Fruit fly (Drosophila melanogaster) whole organism, pupa: ENCODE data around the gene OtopLa.
A peak's percentile ranks its signal among the peaks of the same experiment; 100 is the strongest.

Source experiments
- CG10348 ChIP-seq: fragments of 200-800 bp; sonication (Bioruptor generic); IDR thresholded peaks from 2 replicates; pipeline ENCODE4 v1.3.6; 2022; ENCODE audit warnings: missing biosample characterization, missing genetic modification characterization
- CG12605 ChIP-seq: fragments of 200-800 bp; sonication (Bioruptor generic); IDR thresholded peaks from 2 replicates; pipeline ENCODE4 v1.3.6; 2022; ENCODE audit warnings: missing biosample characterization, missing genetic modification characterization
- CG13204 ChIP-seq: fragments of 200-800 bp; sonication (Bioruptor generic); optimal IDR thresholded peaks from 2 replicates; lab custom pipeline; 2018; ENCODE audit warnings: missing biosample characterization, mild to moderate bottlenecking, missing genetic modification characterization, moderate library complexity
- CG14655 ChIP-seq: fragments of 200-800 bp; sonication (Bioruptor generic); optimal IDR thresholded peaks from 3 replicates; lab custom pipeline; 2017; ENCODE audit warnings: mild to moderate bottlenecking, missing biosample characterization, missing genetic modification reagents, missing genetic modification characterization
- CG15710 ChIP-seq: fragments of 200-800 bp; sonication (Bioruptor generic); optimal IDR thresholded peaks from 2 replicates; lab custom pipeline; 2018; ENCODE audit warnings: missing biosample characterization, mild to moderate bottlenecking, missing genetic modification characterization, moderate library complexity
- CG17806 ChIP-seq: fragments of 200-800 bp; sonication (Bioruptor generic); optimal IDR thresholded peaks from 2 replicates; lab custom pipeline; 2018; ENCODE audit warnings: missing biosample characterization, mild to moderate bottlenecking, missing genetic modification characterization, moderate library complexity
- CG32121 ChIP-seq: fragments of 200-800 bp; sonication (Bioruptor generic); IDR thresholded peaks from 2 replicates; pipeline ENCODE4 v1.3.6; 2022; ENCODE audit warnings: missing biosample characterization, missing genetic modification characterization
- CG34367 ChIP-seq: fragments of 200-800 bp; sonication (Bioruptor generic); optimal IDR thresholded peaks from 2 replicates; lab custom pipeline; 2018; ENCODE audit warnings: missing biosample characterization, mild to moderate bottlenecking, missing genetic modification characterization
- CG4496 ChIP-seq: fragments of 200-800 bp; sonication (Bioruptor generic); IDR thresholded peaks from 3 replicates; pipeline ENCODE4 v1.3.6; 2022; ENCODE audit warnings: missing biosample characterization, missing genetic modification characterization
- CG8159 ChIP-seq: fragments of 200-800 bp; sonication (Bioruptor generic); optimal IDR thresholded peaks from 3 replicates; lab custom pipeline; 2018; ENCODE audit warnings: missing biosample characterization, mild to moderate bottlenecking, missing genetic modification characterization, moderate library complexity
- CG8301 ChIP-seq: fragments of 200-800 bp; sonication (Bioruptor generic); optimal IDR thresholded peaks from 2 replicates; lab custom pipeline; 2018; ENCODE audit warnings: missing biosample characterization, mild to moderate bottlenecking, missing genetic modification characterization
- CG9948 ChIP-seq: fragments of 200-800 bp; sonication (Bioruptor generic); optimal IDR thresholded peaks from 2 replicates; lab custom pipeline; 2018; ENCODE audit warnings: missing biosample characterization, mild to moderate bottlenecking, missing genetic modification characterization, moderate library complexity
- D1 ChIP-seq: fragments of 200-800 bp; sonication (Bioruptor generic); optimal IDR thresholded peaks from 2 replicates; lab custom pipeline; 2018; ENCODE audit warnings: missing biosample characterization, mild to moderate bottlenecking, missing genetic modification characterization, moderate library complexity
- EcR ChIP-seq: fragments of 200-800 bp; sonication (Bioruptor generic); optimal IDR thresholded peaks from 3 replicates; lab custom pipeline; 2019; ENCODE audit warnings: missing biosample characterization, missing genetic modification characterization, mild to moderate bottlenecking, moderate library complexity, missing genetic modification reagents
- Ets98B ChIP-seq: fragments of 200-800 bp; sonication (Bioruptor generic); IDR thresholded peaks from 2 replicates; pipeline ENCODE4 v1.3.6; 2022; ENCODE audit warnings: missing biosample characterization, missing genetic modification characterization
- Pif1A ChIP-seq: fragments of 200-800 bp; sonication (Bioruptor generic); optimal IDR thresholded peaks from 3 replicates; lab custom pipeline; 2016; ENCODE audit warnings: missing biosample characterization, missing genetic modification characterization
- Pif1B ChIP-seq: fragments of 200-800 bp; sonication (Bioruptor generic); optimal IDR thresholded peaks from 3 replicates; lab custom pipeline; 2016; ENCODE audit warnings: missing biosample characterization, missing genetic modification characterization
- Snoo ChIP-seq: fragments of 200-800 bp; sonication (Bioruptor generic); optimal IDR thresholded peaks from 3 replicates; lab custom pipeline; 2017; ENCODE audit warnings: missing biosample characterization, mild to moderate bottlenecking, missing genetic modification characterization, inconsistent platforms
- fd96Ca ChIP-seq: fragments of 200-800 bp; sonication (Bioruptor generic); IDR thresholded peaks from 3 replicates; pipeline ENCODE4 v1.3.6; 2022; ENCODE audit warnings: missing biosample characterization, missing genetic modification characterization
- gl ChIP-seq: fragments of 200-800 bp; sonication (Bioruptor generic); optimal IDR thresholded peaks from 2 replicates; lab custom pipeline; 2018; ENCODE audit warnings: missing biosample characterization, mild to moderate bottlenecking, missing genetic modification characterization
- rn ChIP-seq: fragments of 200-800 bp; sonication (Bioruptor generic); IDR thresholded peaks from 2 replicates; pipeline ENCODE4 v1.3.6; 2022; ENCODE audit warnings: missing biosample characterization, missing genetic modification characterization

OtopLa gene

DNA sequence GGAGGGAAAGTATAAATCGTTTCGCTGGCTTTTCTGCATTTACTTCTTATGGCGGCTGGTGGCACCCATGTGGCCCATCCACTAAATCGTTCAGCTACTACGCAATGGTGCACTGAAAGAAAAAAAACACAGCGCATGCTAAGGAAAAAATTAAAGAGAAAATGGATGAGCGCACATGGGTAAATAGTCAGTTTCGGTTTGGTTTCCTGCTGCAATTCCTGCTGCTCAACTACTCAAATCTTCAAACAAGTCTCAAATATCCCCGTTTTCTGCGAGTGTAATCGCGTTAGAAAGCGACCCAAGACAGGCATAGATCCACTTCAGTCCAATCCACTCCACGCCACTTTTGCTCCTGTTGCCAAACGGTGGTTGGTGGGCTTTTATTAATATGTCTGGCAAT lies 45.3 kb downstream of the OtopLa start:
- no peak for TF ChIP-seq Ets98B (GFP tag; lab: Robert Waterston, UW)
- TF ChIP-seq D1 (tag; lab: Kevin White, UChicago): no peak
- TF ChIP-seq Snoo: no peak
- no peak for TF ChIP-seq CG13204 (GFP tag; lab: Kevin White, UChicago)
- TF ChIP-seq gl (tag; lab: Kevin White, UChicago): no peak
- TF ChIP-seq Pif1B (GFP tag; lab: Kevin White, UChicago): no peak
- no peak for TF ChIP-seq CG4496 (GFP tag; lab: Robert Waterston, UW)
- TF ChIP-seq CG8301 (tag; lab: Kevin White, UChicago): no peak
- no peak for TF ChIP-seq CG9948 (tag; lab: Kevin White, UChicago)
- no peak for TF ChIP-seq CG10348 (GFP tag; lab: Robert Waterston, UW)
- no peak for TF ChIP-seq Pif1A
- no peak for TF ChIP-seq CG8159 (tag; lab: Kevin White, UChicago)
- TF ChIP-seq CG32121: no peak
- TF ChIP-seq EcR (GFP tag; lab: Kevin White, UChicago): no peak
- no peak for TF ChIP-seq CG14655 (GFP tag; lab: Kevin White, UChicago)
- no peak for TF ChIP-seq fd96Ca (GFP tag; lab: Robert Waterston, UW)

DNA sequence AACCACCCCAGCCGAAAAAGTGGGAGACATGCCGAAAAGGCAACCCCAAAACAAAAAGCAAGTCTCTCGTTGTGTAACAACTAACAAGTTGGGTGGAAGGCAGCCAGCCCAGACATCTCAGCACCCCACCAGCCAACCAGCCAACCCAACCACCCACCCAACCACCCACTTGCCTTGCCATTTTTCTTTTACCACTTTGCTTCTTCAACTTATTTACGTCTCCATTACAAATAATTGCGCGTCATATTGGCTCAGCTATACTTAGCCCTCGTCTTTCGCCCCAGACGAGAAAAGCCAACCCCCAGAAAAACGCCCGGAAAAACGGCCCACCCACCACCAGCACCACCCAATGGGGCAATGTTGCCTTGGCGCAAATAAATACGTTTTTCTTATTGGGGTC lies 46.0 kb downstream of the OtopLa start:
- TF ChIP-seq CG17806 (tag; lab: Kevin White, UChicago): no peak
- no peak for TF ChIP-seq fd96Ca (GFP tag; lab: Robert Waterston, UW)
- TF ChIP-seq Snoo: no peak
- TF ChIP-seq CG13204 (GFP tag; lab: Kevin White, UChicago): no peak
- no peak for TF ChIP-seq CG10348 (GFP tag; lab: Robert Waterston, UW)
- TF ChIP-seq CG9948 (tag; lab: Kevin White, UChicago): no peak
- TF ChIP-seq CG8301 (tag; lab: Kevin White, UChicago): no peak
- no peak for TF ChIP-seq Pif1B (GFP tag; lab: Kevin White, UChicago)
- TF ChIP-seq EcR (GFP tag; lab: Kevin White, UChicago): no peak
- TF ChIP-seq, all 21 proteins: peak for 0

DNA sequence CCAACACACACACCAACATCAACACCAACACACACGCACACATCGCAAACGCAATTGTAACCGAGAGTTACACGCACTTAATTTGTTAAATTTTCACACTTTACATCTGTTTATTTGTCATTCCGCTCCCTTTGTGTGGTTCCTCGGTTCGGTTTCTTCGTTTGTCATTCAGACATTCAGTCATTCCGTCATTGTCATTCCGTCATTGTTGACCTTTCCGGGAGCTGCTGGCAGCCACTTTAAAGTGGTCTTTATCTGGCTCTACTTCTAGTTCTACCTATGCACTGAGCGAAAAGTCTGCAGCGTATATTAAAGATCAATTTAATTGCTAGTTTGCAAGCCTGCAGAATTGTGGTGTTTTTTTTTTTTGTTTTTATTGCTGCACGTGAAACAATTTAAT lies 51.7 kb downstream of the OtopLa start:
- TF ChIP-seq CG4496 (GFP tag; lab: Robert Waterston, UW) (no peak), gl (tag; lab: Kevin White, UChicago) (no peak), CG8159 (tag; lab: Kevin White, UChicago) (no peak), Pif1A (no peak), D1 (tag; lab: Kevin White, UChicago) (no peak), CG17806 (tag; lab: Kevin White, UChicago) (no peak), fd96Ca (GFP tag; lab: Robert Waterston, UW) (no peak), EcR (GFP tag; lab: Kevin White, UChicago) (no peak)

DNA sequence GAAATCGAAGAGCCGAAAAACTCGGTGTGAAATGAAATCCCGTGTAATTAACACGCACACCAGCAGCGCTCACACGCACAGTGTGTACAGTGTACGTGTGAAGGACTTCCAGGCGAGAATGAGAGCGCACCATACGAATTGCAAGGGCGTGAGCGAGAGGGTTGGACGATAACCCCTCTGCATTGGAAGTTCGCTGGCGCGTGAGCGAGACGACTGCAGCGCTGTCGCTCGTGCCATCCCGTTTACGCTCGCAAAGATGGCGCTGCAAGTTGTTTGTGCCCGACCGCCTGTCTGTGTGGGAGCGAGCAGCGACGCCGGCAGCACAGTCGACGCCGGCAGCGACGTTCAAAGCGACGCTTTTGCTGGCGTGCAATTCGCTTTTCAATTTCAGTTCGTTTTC lies 54.4 kb downstream of the OtopLa start, which contains the start of gene Vsx1:
Vsx1 (plus strand) TSS at position 388 of the 400 bp plus-strand sequence.
- TF ChIP-seq Pif1A (no peak), CG4496 (GFP tag; lab: Robert Waterston, UW) (0 out of 3 replicates have a peak, but pooled peaks have one; percentile 40)

DNA sequence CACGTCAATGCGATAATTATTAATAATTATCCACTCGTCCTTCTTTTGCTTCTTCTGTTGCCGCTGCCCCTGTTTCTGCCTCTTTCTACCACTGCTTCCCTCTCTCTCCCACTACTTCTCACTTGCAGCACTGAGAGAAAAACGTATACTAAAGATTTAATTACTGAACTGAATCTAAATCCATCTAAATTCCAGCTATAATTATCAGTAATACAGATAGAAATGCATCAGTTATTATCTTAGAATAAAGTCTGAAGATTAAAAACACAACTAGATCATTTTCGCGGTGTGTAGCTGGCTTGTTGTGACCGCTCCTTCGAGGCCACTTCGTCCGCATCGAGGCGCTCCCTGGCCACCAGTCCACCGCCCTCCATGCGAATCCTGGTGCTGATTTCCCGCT lies 58.3 kb downstream of the OtopLa start:
- no peak for TF ChIP-seq Snoo
- no peak for TF ChIP-seq CG9948 (tag; lab: Kevin White, UChicago)
- TF ChIP-seq fd96Ca (GFP tag; lab: Robert Waterston, UW): no peak
- TF ChIP-seq rn: no peak
- TF ChIP-seq CG8159 (tag; lab: Kevin White, UChicago): no peak
- TF ChIP-seq D1 (tag; lab: Kevin White, UChicago): no peak
- TF ChIP-seq CG13204 (GFP tag; lab: Kevin White, UChicago): no peak

DNA sequence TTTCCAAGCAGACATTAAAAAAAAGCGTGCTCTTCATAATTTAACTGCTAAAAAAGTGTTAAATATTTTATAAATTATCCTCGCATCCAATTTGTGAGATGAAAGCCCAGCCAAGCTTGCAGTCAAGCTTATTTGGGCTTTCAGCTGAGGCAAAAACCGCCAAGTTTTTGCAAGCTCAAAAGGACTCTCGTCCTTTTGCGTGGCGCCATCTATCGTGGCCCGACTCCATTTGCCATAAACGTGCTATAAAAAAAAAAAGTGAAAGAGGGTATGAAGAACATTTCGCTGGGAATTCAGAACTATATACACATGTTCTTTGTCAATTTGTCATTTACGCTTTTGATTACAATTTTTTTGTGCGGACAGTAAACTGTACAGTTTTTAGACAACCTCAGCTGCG lies 59.8 kb downstream of the OtopLa start:
- TF ChIP-seq CG32121 (no peak), Snoo (no peak), CG8159 (tag; lab: Kevin White, UChicago) (no peak), Pif1B (GFP tag; lab: Kevin White, UChicago) (no peak), CG14655 (GFP tag; lab: Kevin White, UChicago) (no peak), CG34367 (no peak), D1 (tag; lab: Kevin White, UChicago) (no peak), gl (tag; lab: Kevin White, UChicago) (no peak), Ets98B (GFP tag; lab: Robert Waterston, UW) (no peak), CG8301 (tag; lab: Kevin White, UChicago) (no peak), fd96Ca (GFP tag; lab: Robert Waterston, UW) (no peak)

DNA sequence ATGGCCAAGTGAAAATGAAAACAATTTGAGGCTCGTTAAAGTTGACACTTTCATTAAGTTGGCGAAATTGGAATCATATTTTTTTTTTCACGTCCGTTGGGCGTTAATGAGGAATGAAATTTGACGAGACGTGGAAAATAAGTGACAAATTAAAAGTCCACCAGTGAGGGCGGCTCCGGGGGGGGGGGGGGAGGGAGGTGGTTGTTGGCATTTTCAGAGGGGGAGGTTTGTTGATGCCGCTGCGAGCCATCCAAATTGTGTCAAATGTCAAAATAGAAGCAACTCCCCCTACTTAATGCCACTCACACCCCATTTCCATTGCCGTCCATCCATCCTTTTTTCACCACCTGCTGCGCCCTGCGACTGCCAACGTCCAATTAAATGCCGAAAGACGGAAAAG lies 61.3 kb downstream of the OtopLa start:
- no peak for TF ChIP-seq Pif1B (GFP tag; lab: Kevin White, UChicago)
- TF ChIP-seq fd96Ca (GFP tag; lab: Robert Waterston, UW): no peak
- no peak for TF ChIP-seq gl (tag; lab: Kevin White, UChicago)
- TF ChIP-seq CG32121: no peak
- no peak for TF ChIP-seq CG10348 (GFP tag; lab: Robert Waterston, UW)
- TF ChIP-seq CG14655 (GFP tag; lab: Kevin White, UChicago): no peak
- TF ChIP-seq EcR (GFP tag; lab: Kevin White, UChicago): no peak
- no peak for TF ChIP-seq Ets98B (GFP tag; lab: Robert Waterston, UW)
- TF ChIP-seq Pif1A: no peak
- no peak for TF ChIP-seq CG15710 (tag; lab: Kevin White, UChicago)
- no peak for TF ChIP-seq CG17806 (tag; lab: Kevin White, UChicago)
- no peak for TF ChIP-seq rn
- TF ChIP-seq D1 (tag; lab: Kevin White, UChicago): no peak
- TF ChIP-seq CG9948 (tag; lab: Kevin White, UChicago): no peak
- no peak for TF ChIP-seq CG34367
- TF ChIP-seq CG12605 (GFP tag; lab: Robert Waterston, UW): no peak
- TF ChIP-seq CG8159 (tag; lab: Kevin White, UChicago): no peak
- TF ChIP-seq CG13204 (GFP tag; lab: Kevin White, UChicago): no peak
- TF ChIP-seq CG4496 (GFP tag; lab: Robert Waterston, UW): no peak
